Worm (Caenorhabditis elegans) whole organism, L2 larva: ENCODE results near the gene F40F8.11.

Source experiments
- F13H6.1 ChIP-seq: sonication (generic microtip); optimal IDR thresholded peaks from 2 replicates; lab custom pipeline; 2016; ENCODE audit warnings: missing genetic modification characterization, missing compliant biosample characterization
- Y55F3AM.14 ChIP-seq: fragments of 200-800 bp; sonication (Bioruptor generic); optimal IDR thresholded peaks from 2 replicates; lab custom pipeline; 2018; ENCODE audit warnings: mild to moderate bottlenecking, missing genetic modification characterization, missing compliant biosample characterization
- ama-1 ChIP-seq: fragments of 150-350 bp; optimal IDR thresholded peaks from 2 replicates; lab custom pipeline; 2018; ENCODE audit warnings: inconsistent platforms
- crh-2 ChIP-seq: sonication (generic microtip); optimal IDR thresholded peaks from 2 replicates; lab custom pipeline; 2017; ENCODE audit warnings: missing biosample characterization, missing genetic modification characterization
- elt-3 ChIP-seq: sonication (generic microtip); optimal IDR thresholded peaks from 2 replicates; lab custom pipeline; 2017; ENCODE audit warnings: missing biosample characterization, missing genetic modification characterization
- fos-1 ChIP-seq: fragments of 150-350 bp; optimal IDR thresholded peaks from 2 replicates; lab custom pipeline; 2014; ENCODE audit warnings: missing biosample characterization, missing genetic modification characterization
- nhr-11 ChIP-seq: fragments of 150-350 bp; optimal IDR thresholded peaks from 2 replicates; lab custom pipeline; 2014; ENCODE audit warnings: missing biosample characterization, missing genetic modification characterization
- skn-1 ChIP-seq: sonication (generic microtip); optimal IDR thresholded peaks from 2 replicates; lab custom pipeline; 2017; ENCODE audit warnings: missing biosample characterization, missing genetic modification characterization
- snpc-4 ChIP-seq: fragments of 150-350 bp; optimal IDR thresholded peaks from 2 replicates; lab custom pipeline; 2014; ENCODE audit warnings: missing biosample characterization, missing genetic modification characterization
- unc-39 ChIP-seq: fragments of 150-350 bp; optimal IDR thresholded peaks from 2 replicates; lab custom pipeline; 2014; ENCODE audit warnings: missing biosample characterization, missing genetic modification characterization
- zag-1 ChIP-seq: fragments of 150-350 bp; optimal IDR thresholded peaks from 2 replicates; lab custom pipeline; 2014; ENCODE audit warnings: missing biosample characterization, missing genetic modification characterization
- ztf-11 ChIP-seq: sonication (generic microtip); optimal IDR thresholded peaks from 2 replicates; lab custom pipeline; 2017; ENCODE audit warnings: missing biosample characterization, missing genetic modification characterization

DNA sequence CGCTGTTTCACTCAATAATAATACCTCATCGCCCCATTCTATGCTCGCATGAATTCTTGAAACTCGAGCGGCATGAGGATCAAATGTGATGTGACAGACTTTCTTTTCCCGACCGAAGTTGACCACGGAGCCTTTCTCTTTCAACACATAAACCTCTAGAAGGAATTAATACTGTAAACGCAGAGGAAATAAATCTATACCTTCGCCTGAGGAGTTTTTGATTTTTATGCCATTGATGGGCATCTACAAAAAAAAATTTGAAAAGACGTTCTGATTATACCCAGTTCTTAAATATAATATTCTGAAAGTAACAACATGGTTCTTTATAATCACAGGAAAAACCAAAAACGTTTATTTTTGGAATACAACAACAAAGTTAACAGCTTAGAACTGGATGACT lies 36.2 kb downstream of the F40F8.11 start, which contains the start of gene nbs-1:
- no peak for TF ChIP-seq ztf-11 (tag; lab: Kevin White, UChicago)
- TF ChIP-seq ama-1, result no peak
- no peak for TF ChIP-seq snpc-4
- TF ChIP-seq elt-3 (tag; lab: Kevin White, UChicago), result no peak
- no peak for TF ChIP-seq fos-1 (tag; lab: Kevin White, UChicago)
- TF ChIP-seq F13H6.1 (tag; lab: Kevin White, UChicago), result no peak
- TF ChIP-seq unc-39, result no peak
- no peak for TF ChIP-seq zag-1 (tag; lab: Kevin White, UChicago)
- no peak for TF ChIP-seq skn-1 (tag; lab: Kevin White, UChicago)
- TF ChIP-seq crh-2 (tag; lab: Kevin White, UChicago), result no peak
- TF ChIP-seq nhr-11 (tag; lab: Kevin White, UChicago), result no peak
- no peak for TF ChIP-seq Y55F3AM.14
